Worm (Caenorhabditis elegans) whole organism, early embryonic: ENCODE data around the gene F26D2.16.

Source experiments
- B0310.2 ChIP-seq: sonication (generic microtip); optimal IDR thresholded peaks from 2 replicates; lab custom pipeline; 2016; ENCODE audit warnings: mild to moderate bottlenecking, missing genetic modification characterization, missing compliant biosample characterization
- F13C5.2 ChIP-seq: sonication (generic microtip); optimal IDR thresholded peaks from 2 replicates; lab custom pipeline; 2017; ENCODE audit warnings: mild to moderate bottlenecking, missing genetic modification characterization, inconsistent platforms, missing compliant biosample characterization
- aly-1 ChIP-seq: sonication (generic microtip); optimal IDR thresholded peaks from 2 replicates; lab custom pipeline; 2016; ENCODE audit warnings: missing genetic modification characterization, missing compliant biosample characterization
- ama-1 ChIP-seq: fragments of 150-350 bp; optimal IDR thresholded peaks from 2 replicates; lab custom pipeline; 2014
- ceh-13 ChIP-seq: fragments of 200-800 bp; sonication (Bioruptor generic); optimal IDR thresholded peaks from 2 replicates; lab custom pipeline; 2018; ENCODE audit warnings: mild to moderate bottlenecking, missing genetic modification characterization, missing compliant biosample characterization
- ceh-36 ChIP-seq: sonication (generic microtip); optimal IDR thresholded peaks from 2 replicates; lab custom pipeline; 2016; ENCODE audit warnings: missing genetic modification characterization, inconsistent platforms, missing compliant biosample characterization
- ets-7 ChIP-seq: sonication (generic microtip); optimal IDR thresholded peaks from 2 replicates; lab custom pipeline; 2016; ENCODE audit warnings: missing genotype, missing genetic modification characterization, missing compliant biosample characterization
- flt-1 ChIP-seq: fragments of 200-800 bp; sonication (Bioruptor generic); IDR thresholded peaks from 2 replicates; pipeline ENCODE4 v1.3.6; 2022; ENCODE audit warnings: missing genetic modification characterization, missing compliant biosample characterization
- hmbx-1 ChIP-seq: sonication (generic microtip); optimal IDR thresholded peaks from 2 replicates; lab custom pipeline; 2016; ENCODE audit warnings: mild to moderate bottlenecking, missing genetic modification characterization, missing compliant biosample characterization
- hmg-4 ChIP-seq: fragments of 200-800 bp; sonication (Bioruptor generic); optimal IDR thresholded peaks from 2 replicates; lab custom pipeline; 2018; ENCODE audit warnings: mild to moderate bottlenecking, missing genetic modification characterization, missing compliant biosample characterization
- hnd-1 ChIP-seq: sonication (generic microtip); optimal IDR thresholded peaks from 2 replicates; lab custom pipeline; 2016; ENCODE audit warnings: missing genetic modification characterization, missing compliant biosample characterization
- pes-1 ChIP-seq: fragments of 200-800 bp; sonication (Bioruptor generic); IDR thresholded peaks from 2 replicates; pipeline ENCODE4 v1.3.6; 2022; ENCODE audit warnings: missing genetic modification reagents, missing genetic modification characterization, missing compliant biosample characterization
- scrt-1 ChIP-seq: fragments of 200-800 bp; sonication (Bioruptor generic); IDR thresholded peaks from 2 replicates; pipeline ENCODE4 v1.3.6; 2022; ENCODE audit warnings: missing genetic modification characterization, missing compliant biosample characterization
- sea-1 ChIP-seq: fragments of 200-800 bp; sonication (Bioruptor generic); conservative IDR thresholded peaks from 2 replicates; pipeline ENCODE4 v1.3.6; 2022; ENCODE audit warnings: missing genetic modification characterization, missing compliant biosample characterization
- tbx-11 ChIP-seq: fragments of 200-800 bp; sonication (Bioruptor generic); IDR thresholded peaks from 2 replicates; pipeline ENCODE4 v1.3.6; 2022; ENCODE audit warnings: missing genetic modification characterization, missing compliant biosample characterization
- tbx-37 ChIP-seq: fragments of 200-800 bp; sonication (Bioruptor generic); conservative IDR thresholded peaks from 2 replicates; pipeline ENCODE4 v1.3.6; 2022; ENCODE audit warnings: missing genetic modification reagents, missing genetic modification characterization, missing compliant biosample characterization
- tra-4 ChIP-seq: sonication (generic microtip); optimal IDR thresholded peaks from 2 replicates; lab custom pipeline; 2017; ENCODE audit warnings: missing genetic modification characterization, missing compliant biosample characterization

Gene F26D2.16

DNA sequence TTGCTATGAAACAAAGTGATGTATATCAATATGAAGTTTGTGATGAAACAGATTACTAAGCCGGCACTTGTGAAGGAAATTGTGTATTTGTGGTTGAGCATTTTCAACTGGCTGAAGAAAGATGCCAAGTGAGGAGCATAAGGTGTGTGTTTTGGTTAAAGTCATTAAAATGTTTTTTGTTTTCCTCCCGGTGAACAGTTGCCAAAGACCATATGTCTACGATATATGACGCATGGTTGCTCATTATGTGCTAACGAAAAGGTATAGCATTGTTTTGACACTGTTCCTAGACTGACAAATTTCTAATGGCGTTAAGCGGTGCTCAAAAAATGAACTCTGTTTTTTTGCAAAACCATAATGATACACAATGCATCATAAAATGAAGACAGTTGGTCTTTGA is 2.7 kb downstream of the F26D2.16 start, which contains the start of gene str-55:
Gene str-55, minus strand, starts transcription at position 101 of the 400 bp plus-strand sequence.
- TF ChIP-seq hmg-4 (GFP tag; lab: Kevin White, UChicago) (no peak), flt-1 (no peak), hmbx-1 (tag; lab: Kevin White, UChicago) (no peak), sea-1 (no peak), aly-1 (no peak), tbx-37 (GFP tag; lab: Robert Waterston, UW) (no peak), B0310.2 (tag; lab: Kevin White, UChicago) (no peak)

DNA sequence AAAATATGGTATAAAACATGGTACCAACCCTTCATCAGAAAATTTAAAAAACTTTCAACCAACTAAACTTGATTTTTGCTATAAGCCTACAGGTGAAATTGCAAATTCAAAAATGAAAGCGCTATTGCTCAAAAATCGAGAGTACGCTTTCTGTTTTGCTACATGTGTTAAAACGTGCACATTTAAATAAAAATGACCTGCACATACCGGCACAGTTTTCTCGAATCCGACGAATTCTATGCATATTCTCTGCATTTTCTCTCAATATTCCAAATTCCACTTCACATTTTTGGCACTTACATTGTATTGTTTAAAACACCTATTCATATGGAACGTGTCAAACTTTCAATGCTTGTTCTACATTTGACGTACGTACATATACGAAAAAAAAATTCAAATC is 9.1 kb downstream of the F26D2.16 start, which contains the start of gene srh-145:
Gene srh-145, plus strand, starts transcription at position 193 of the 400 bp plus-strand sequence.
- no peak for TF ChIP-seq ceh-36 (tag; lab: Kevin White, UChicago)
- TF ChIP-seq B0310.2 (tag; lab: Kevin White, UChicago): no peak
- no peak for TF ChIP-seq hnd-1
- TF ChIP-seq hmg-4 (GFP tag; lab: Kevin White, UChicago): no peak
- TF ChIP-seq hmbx-1 (tag; lab: Kevin White, UChicago): no peak
- TF ChIP-seq aly-1: no peak
- no peak for TF ChIP-seq ama-1 (lab: Kevin White, UChicago)
- TF ChIP-seq tbx-37 (GFP tag; lab: Robert Waterston, UW): no peak
- no peak for TF ChIP-seq tra-4
- TF ChIP-seq F13C5.2: no peak
- no peak for TF ChIP-seq sea-1
- no peak for TF ChIP-seq ets-7 (tag; lab: Kevin White, UChicago)
- TF ChIP-seq scrt-1 (GFP tag; lab: Robert Waterston, UW): no peak
- no peak for TF ChIP-seq ceh-13 (GFP tag; lab: Kevin White, UChicago)
- TF ChIP-seq flt-1: no peak
- no peak for TF ChIP-seq tbx-11

DNA sequence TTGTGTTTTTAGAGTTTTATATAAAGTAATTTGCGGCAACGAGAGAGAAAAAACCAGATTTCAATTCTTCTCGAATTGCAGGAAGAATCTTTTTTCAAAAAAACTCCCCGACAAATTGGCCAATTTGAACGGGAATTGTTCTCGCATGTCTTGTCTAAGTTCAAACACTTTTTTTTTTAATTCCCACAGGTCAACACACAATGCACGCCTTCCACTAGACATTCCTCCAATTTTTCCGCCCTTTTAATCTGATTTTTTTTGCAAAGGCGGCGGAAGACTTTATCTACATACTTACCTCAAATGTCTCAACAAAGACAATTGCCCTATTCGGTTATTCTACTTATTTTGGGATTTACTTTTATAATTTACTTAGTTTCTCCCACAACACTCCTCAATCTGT is 12.0 kb downstream of the F26D2.16 start, which contains the start of gene F26D2.3:
Gene F26D2.3, plus strand, starts transcription at position 301 of the 400 bp plus-strand sequence.
- TF ChIP-seq F13C5.2: no peak
- TF ChIP-seq flt-1: no peak
- TF ChIP-seq hmg-4 (GFP tag; lab: Kevin White, UChicago): no peak
- no peak for TF ChIP-seq scrt-1 (GFP tag; lab: Robert Waterston, UW)

DNA sequence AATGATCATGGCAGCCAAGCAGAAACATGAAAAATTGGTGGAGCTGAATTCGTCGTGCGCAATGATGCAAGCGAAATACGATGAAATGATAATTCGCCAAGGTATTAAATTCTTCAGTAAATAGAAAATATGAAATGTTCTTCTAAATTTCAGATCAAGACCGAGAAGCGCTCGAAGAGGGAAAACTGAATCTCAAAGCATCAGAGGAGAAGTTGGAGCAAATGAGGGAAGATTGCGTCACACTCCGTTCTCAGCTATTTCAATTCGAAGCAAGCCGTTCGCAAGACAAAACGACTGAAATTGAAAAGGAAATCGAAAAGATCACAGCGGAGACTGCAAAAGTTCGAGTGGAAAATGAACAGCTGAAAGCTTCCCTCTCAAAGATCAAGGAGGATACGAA is 13.3 kb downstream of the F26D2.16 start:
- TF ChIP-seq hnd-1 (no peak), aly-1 (no peak), ets-7 (tag; lab: Kevin White, UChicago) (no peak), tbx-37 (GFP tag; lab: Robert Waterston, UW) (no peak)

DNA sequence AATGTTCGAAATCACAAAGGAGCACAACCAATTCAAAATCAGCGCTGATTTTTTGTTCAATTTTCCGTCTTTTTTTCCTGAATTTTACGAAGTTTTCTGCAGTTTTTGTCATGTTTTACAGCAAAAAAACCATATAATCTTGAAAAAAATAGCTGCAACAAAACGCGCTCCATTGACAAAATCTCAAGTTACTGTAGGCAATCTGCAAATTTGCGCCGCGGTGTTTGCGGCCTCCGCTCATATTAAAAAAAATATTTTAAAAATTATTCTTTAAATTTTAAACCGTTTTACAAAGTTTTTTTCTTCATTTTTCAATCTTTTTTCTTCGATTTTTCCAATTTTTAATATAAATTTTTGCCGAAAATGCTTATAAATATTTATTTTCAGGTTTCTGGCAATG is 14.3 kb downstream of the F26D2.16 start:
- TF ChIP-seq scrt-1 (GFP tag; lab: Robert Waterston, UW) (no peak), sea-1 (no peak), hmbx-1 (tag; lab: Kevin White, UChicago) (no peak), B0310.2 (tag; lab: Kevin White, UChicago) (no peak)

DNA sequence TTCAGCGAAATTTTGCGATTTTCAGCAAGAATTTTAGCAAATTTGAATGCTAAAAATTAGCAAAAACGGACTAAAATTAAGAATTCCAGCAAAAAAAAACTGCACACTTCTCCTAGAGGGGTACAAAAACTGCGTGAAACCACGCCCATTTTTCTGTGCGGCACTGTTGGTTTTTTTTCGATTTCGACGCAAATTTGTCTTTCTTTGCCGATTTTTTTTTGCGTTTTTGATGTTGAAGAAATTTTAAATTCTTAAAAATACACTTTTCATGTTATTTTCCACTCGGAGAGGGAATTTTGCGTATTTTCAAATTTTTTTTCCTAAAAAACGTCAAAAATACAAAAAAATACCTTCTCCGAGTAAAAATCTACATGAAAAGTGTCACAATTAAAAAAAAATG is 15.7 kb downstream of the F26D2.16 start, which contains the start of gene syp-1:
Gene syp-1, plus strand, starts transcription at position 301 of the 400 bp plus-strand sequence.
- TF ChIP-seq ama-1 (lab: Kevin White, UChicago) (no peak), pes-1 (GFP tag; lab: Robert Waterston, UW) (no peak), ceh-13 (GFP tag; lab: Kevin White, UChicago) (no peak), ets-7 (tag; lab: Kevin White, UChicago) (no peak), F13C5.2 (no peak), flt-1 (no peak), ceh-36 (tag; lab: Kevin White, UChicago) (no peak), aly-1 (no peak), tra-4 (no peak), tbx-11 (no peak), B0310.2 (tag; lab: Kevin White, UChicago) (no peak), hmg-4 (GFP tag; lab: Kevin White, UChicago) (no peak), hnd-1 (no peak), sea-1 (no peak), hmbx-1 (tag; lab: Kevin White, UChicago) (no peak), tbx-37 (GFP tag; lab: Robert Waterston, UW) (no peak), scrt-1 (GFP tag; lab: Robert Waterston, UW) (no peak)

DNA sequence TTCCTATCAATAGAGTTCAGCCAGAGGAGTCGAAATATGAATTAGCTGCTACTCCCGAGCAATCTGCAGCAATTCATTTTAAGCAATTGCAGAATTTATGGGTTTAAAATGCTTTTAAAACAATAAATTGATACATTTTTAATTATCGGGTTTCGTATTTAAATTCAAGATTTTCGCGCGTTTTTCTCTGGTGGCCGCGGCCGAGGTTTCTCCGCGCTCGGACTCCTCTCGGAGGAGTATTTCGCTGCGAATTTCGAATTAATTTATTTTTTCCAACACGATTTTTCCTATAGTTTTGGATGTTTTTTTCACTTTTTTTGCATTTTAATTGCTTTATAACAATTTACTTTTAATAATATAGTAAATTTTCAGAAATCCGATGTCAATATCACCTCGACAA is 18.1 kb downstream of the F26D2.16 start, which contains the start of gene F13A7.14:
Gene F13A7.14, plus strand, starts transcription at position 373 of the 400 bp plus-strand sequence.
- TF ChIP-seq F13C5.2 (no peak), hnd-1 (no peak), ets-7 (tag; lab: Kevin White, UChicago) (no peak), tra-4 (no peak), B0310.2 (tag; lab: Kevin White, UChicago) (no peak), tbx-37 (GFP tag; lab: Robert Waterston, UW) (peak; percentile 84), ceh-36 (tag; lab: Kevin White, UChicago) (no peak), ceh-13 (GFP tag; lab: Kevin White, UChicago) (no peak), flt-1 (no peak), hmg-4 (GFP tag; lab: Kevin White, UChicago) (peak; percentile 19), ama-1 (lab: Kevin White, UChicago) (no peak), pes-1 (GFP tag; lab: Robert Waterston, UW) (peak; percentile 64)

DNA sequence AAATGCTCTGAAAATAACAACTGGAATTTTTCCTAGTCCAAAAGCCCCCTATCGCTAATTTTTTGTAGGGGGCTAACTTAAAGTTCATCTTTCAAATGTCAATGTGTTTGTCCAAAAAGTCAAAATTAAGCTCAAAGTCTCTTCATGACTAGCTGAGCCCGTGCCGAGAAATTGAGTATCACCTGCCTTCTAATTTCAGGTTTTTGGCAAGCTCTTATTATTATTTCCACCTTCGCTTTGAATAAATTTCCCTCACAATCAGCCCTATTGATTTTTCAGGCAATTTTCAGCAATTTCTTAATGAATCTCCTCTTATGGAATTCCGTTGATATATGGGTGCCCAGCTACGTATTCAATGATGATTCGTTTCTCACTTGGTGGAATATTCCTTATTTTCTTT is 20.3 kb downstream of the F26D2.16 start, which contains the start of gene sre-36:
Gene sre-36, plus strand, starts transcription at position 301 of the 400 bp plus-strand sequence.
- no peak for TF ChIP-seq sea-1
- TF ChIP-seq tbx-11: no peak

DNA sequence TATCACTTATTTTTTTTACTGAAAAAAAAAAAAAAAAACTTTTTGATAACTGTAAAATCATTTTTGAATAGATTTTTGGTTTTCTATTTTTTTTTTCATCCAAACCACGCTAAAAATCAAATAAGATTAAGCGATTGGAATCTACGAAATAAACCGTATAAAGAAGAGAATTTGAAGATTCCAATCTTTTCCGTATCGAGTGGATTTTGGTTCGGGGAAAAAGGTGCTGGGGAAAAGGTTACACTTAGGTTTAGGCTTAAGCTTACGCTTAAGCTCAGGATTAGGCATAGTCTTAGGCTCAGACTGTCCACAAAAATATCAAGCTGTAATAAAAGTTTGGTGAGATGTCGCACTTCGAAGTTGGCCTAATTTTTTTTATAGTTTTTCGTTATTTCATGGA is 23.9 kb downstream of the F26D2.16 start, which contains the start of gene F13A7.12:
Gene F13A7.12, plus strand, starts transcription at position 301 of the 400 bp plus-strand sequence.
- TF ChIP-seq flt-1: no peak
- TF ChIP-seq hnd-1: no peak
- TF ChIP-seq B0310.2 (tag; lab: Kevin White, UChicago): no peak
- no peak for TF ChIP-seq ceh-36 (tag; lab: Kevin White, UChicago)
